Fruit fly (Drosophila melanogaster) ovary, adult (tissue): ENCODE results near the gene LSm-4.
A peak's percentile ranks its signal among the peaks of the same experiment; 100 is the strongest.

Source experiments
- CG17801 ChIP-seq: fragments of 200-800 bp; optimal IDR thresholded peaks from 2 replicates; lab custom pipeline; 2019; ENCODE audit warnings: missing biosample characterization, mild to moderate bottlenecking, missing genetic modification characterization, moderate library complexity; ENCODE audit not compliant: partially characterized antibody

The LSm-4 gene

dm6 chr2L:10379865-10380264 lies 25.1 kb downstream of the LSm-4 start, which contains the start of gene gny:
Gene gny, plus strand, starts transcription at chr2L:10380103.
- TF ChIP-seq CG17801 (GFP tag; lab: Kevin White, UChicago): no peak

dm6 chr2L:10378631-10379030 lies 26.4 kb downstream of the LSm-4 start:
- no peak for TF ChIP-seq CG17801 (GFP tag; lab: Kevin White, UChicago)

- no peak for TF ChIP-seq CG17801 (GFP tag; lab: Kevin White, UChicago)
Measured at dm6 chr2L:10376276-10376675, 28.7 kb downstream of the LSm-4 start.

- TF ChIP-seq CG17801 (GFP tag; lab: Kevin White, UChicago): peak; percentile 59
Measured at dm6 chr2L:10375464-10376236, 29.4 kb downstream of the LSm-4 start, which contains the start of the genes CG33303 and dpr19. Gene CG33303, minus strand, starts transcription at chr2L:10375757. Gene dpr19, plus strand, starts transcription at chr2L:10376168.

DNA sequence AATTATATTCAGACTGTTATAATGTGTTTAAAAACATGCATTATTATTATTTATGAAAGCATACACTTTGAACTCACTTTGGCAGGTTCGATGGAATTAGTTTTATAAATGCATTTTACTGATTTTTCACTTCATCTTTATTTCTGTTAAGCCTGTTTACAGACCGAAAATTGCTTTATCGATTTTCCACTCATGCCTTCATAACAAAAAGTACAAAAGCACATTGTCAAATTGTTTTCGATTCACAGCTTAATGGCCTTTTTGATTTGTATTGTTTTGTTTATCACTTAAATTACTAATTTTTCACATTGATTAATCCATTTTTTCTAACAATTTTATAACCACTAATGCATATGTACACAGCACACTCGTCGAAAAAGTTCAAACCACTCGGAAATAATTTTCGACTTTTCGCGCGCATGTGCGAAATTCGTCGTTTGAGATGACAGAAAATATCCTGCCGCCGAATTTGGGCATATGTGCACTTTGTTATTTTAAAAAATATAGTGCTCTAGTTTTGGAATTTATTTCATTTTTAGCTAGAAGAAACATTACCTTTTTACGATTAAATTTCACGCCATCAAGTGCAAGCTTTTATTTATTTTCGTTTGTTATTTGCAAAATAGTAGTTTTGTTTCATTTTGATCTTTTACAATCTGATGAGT lies 31.3 kb downstream of the LSm-4 start, which contains the start of gene rho-5:
rho-5 (minus strand) TSS at position 296 of the 665 bp plus-strand sequence.
- TF ChIP-seq CG17801 (GFP tag; lab: Kevin White, UChicago): no peak

DNA sequence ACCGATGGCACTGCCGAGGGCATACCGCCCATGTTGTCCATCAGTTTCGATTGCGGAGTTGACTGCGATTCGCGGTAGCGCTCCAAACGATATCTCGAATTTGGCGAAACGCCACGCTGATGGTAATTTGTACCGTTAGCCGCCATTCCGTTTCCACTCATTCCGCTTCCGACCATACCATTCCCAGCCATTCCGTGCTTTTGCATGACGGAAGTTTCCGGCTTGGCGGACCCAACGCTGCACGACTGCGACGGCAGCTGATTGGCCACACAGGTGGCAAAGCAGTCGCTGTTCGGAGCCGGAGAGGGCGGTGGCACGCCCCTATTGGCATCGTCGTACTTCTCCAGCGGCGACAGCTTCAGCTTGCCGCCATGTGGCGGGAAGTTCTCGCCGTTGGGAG lies 32.7 kb downstream of the LSm-4 start:
- TF ChIP-seq CG17801 (GFP tag; lab: Kevin White, UChicago): no peak

dm6 chr2L:10366525-10366924 lies 38.5 kb downstream of the LSm-4 start, which contains the start of gene CG5056:
Gene CG5056, plus strand, starts transcription at chr2L:10366692.
- TF ChIP-seq CG17801 (GFP tag; lab: Kevin White, UChicago): peak; percentile 67

DNA sequence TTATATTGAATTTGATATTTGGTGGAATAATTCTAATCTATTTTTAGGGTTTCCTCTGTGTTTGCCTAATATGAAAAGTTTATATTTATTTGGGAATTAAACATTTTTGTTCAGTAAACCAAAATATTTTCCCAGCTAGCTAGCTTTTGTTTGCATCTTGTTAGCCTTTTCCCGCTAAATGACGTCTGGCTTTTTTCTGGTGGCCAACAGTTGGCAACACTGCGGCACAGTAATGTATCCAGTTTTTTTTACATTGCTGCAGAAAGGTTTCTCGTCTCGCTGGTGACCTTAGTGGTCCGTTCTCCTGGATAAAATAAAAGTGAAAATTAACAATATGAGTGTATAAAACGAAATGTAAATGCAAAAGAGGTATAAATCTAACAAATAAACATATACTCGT lies 40.8 kb downstream of the LSm-4 start, which contains the start of gene lft:
lft (plus strand) TSS at position 243 of the 400 bp plus-strand sequence.
- no peak for TF ChIP-seq CG17801 (GFP tag; lab: Kevin White, UChicago)

DNA sequence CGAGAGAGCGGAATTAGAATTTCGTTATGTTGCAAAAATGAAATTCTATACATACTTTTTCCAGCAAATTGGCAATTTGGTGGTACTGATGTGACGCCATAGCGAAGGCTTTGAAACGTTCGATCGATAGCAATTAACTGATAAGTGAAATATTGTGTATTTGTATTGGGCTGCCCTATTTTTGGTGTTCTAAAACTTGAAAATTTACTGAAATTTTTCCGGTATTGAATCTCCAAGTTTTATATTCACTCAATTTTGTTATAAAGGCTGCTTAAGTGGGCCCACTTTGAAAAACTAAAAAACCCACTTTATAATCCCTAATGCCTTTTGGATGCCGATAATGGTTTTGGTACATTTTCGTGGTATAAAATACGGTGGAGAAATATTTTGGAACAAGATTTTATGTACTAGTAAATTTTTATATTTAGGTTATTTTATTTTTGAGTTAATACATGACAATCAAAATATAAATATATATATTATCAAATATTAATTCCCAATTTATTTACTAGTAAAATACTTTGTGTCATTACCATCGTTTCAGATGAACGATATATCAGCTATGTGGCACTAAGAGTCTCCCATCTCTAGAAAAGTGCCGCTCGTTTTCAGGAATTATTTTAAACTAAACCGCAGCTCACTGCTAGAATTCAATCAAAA lies 42.5 kb downstream of the LSm-4 start, which contains the start of the genes Cand1 and pim:
Cand1 (minus strand) TSS at position 300 of the 660 bp plus-strand sequence.
pim (plus strand) TSS at position 582 of the 660 bp plus-strand sequence.
- no peak for TF ChIP-seq CG17801 (GFP tag; lab: Kevin White, UChicago)

DNA sequence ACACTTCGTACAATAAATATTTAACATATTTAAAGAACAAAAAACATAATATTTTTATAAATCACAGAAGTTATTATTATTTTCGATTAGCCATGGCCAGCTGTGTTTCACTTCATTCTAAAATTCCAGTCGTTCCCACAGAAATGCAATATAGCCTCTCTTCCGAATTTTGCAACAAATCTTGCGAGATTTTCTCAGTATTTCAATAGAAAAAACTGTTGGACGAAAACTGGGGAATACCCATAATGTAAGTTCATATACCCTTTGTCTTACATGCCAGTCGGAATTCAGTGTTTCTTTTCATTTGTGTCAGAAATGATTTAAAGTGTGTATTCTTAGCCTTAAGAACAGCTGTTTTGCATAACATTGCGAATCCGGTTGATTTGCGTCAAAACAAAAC lies 48.5 kb downstream of the LSm-4 start, which contains the start of the genes CtsL4 and ClpP:
CtsL4 (minus strand) TSS at position 90 of the 400 bp plus-strand sequence.
ClpP (plus strand) TSS at position 288 of the 400 bp plus-strand sequence.
- TF ChIP-seq CG17801 (GFP tag; lab: Kevin White, UChicago): no peak

- TF ChIP-seq CG17801 (GFP tag; lab: Kevin White, UChicago): no peak
Measured at dm6 chr2L:10353871-10354270, 51.1 kb downstream of the LSm-4 start, which contains the start of gene CG34367. Gene CG34367, minus strand, starts transcription at chr2L:10353905.
